Worm (Caenorhabditis elegans) whole organism, early embryonic: ENCODE results near the gene wht-7.

ENCODE experiments used
- B0310.2 ChIP-seq: sonication (generic microtip); optimal IDR thresholded peaks from 2 replicates; lab custom pipeline; 2016; ENCODE audit warnings: mild to moderate bottlenecking, missing genetic modification characterization, missing compliant biosample characterization
- F13C5.2 ChIP-seq: sonication (generic microtip); optimal IDR thresholded peaks from 2 replicates; lab custom pipeline; 2017; ENCODE audit warnings: mild to moderate bottlenecking, missing genetic modification characterization, inconsistent platforms, missing compliant biosample characterization
- aly-1 ChIP-seq: sonication (generic microtip); optimal IDR thresholded peaks from 2 replicates; lab custom pipeline; 2016; ENCODE audit warnings: missing genetic modification characterization, missing compliant biosample characterization
- ama-1 ChIP-seq: fragments of 150-350 bp; optimal IDR thresholded peaks from 2 replicates; lab custom pipeline; 2014
- ceh-13 ChIP-seq: fragments of 200-800 bp; sonication (Bioruptor generic); optimal IDR thresholded peaks from 2 replicates; lab custom pipeline; 2018; ENCODE audit warnings: mild to moderate bottlenecking, missing genetic modification characterization, missing compliant biosample characterization
- ceh-36 ChIP-seq: sonication (generic microtip); optimal IDR thresholded peaks from 2 replicates; lab custom pipeline; 2016; ENCODE audit warnings: missing genetic modification characterization, inconsistent platforms, missing compliant biosample characterization
- ets-7 ChIP-seq: sonication (generic microtip); optimal IDR thresholded peaks from 2 replicates; lab custom pipeline; 2016; ENCODE audit warnings: missing genotype, missing genetic modification characterization, missing compliant biosample characterization
- flt-1 ChIP-seq: fragments of 200-800 bp; sonication (Bioruptor generic); IDR thresholded peaks from 2 replicates; pipeline ENCODE4 v1.3.6; 2022; ENCODE audit warnings: missing genetic modification characterization, missing compliant biosample characterization
- hmbx-1 ChIP-seq: sonication (generic microtip); optimal IDR thresholded peaks from 2 replicates; lab custom pipeline; 2016; ENCODE audit warnings: mild to moderate bottlenecking, missing genetic modification characterization, missing compliant biosample characterization
- hmg-4 ChIP-seq: fragments of 200-800 bp; sonication (Bioruptor generic); optimal IDR thresholded peaks from 2 replicates; lab custom pipeline; 2018; ENCODE audit warnings: mild to moderate bottlenecking, missing genetic modification characterization, missing compliant biosample characterization
- hnd-1 ChIP-seq: sonication (generic microtip); optimal IDR thresholded peaks from 2 replicates; lab custom pipeline; 2016; ENCODE audit warnings: missing genetic modification characterization, missing compliant biosample characterization
- pes-1 ChIP-seq: fragments of 200-800 bp; sonication (Bioruptor generic); IDR thresholded peaks from 2 replicates; pipeline ENCODE4 v1.3.6; 2022; ENCODE audit warnings: missing genetic modification reagents, missing genetic modification characterization, missing compliant biosample characterization
- scrt-1 ChIP-seq: fragments of 200-800 bp; sonication (Bioruptor generic); IDR thresholded peaks from 2 replicates; pipeline ENCODE4 v1.3.6; 2022; ENCODE audit warnings: missing genetic modification characterization, missing compliant biosample characterization
- sea-1 ChIP-seq: fragments of 200-800 bp; sonication (Bioruptor generic); conservative IDR thresholded peaks from 2 replicates; pipeline ENCODE4 v1.3.6; 2022; ENCODE audit warnings: missing genetic modification characterization, missing compliant biosample characterization
- tbx-11 ChIP-seq: fragments of 200-800 bp; sonication (Bioruptor generic); IDR thresholded peaks from 2 replicates; pipeline ENCODE4 v1.3.6; 2022; ENCODE audit warnings: missing genetic modification characterization, missing compliant biosample characterization
- tbx-37 ChIP-seq: fragments of 200-800 bp; sonication (Bioruptor generic); conservative IDR thresholded peaks from 2 replicates; pipeline ENCODE4 v1.3.6; 2022; ENCODE audit warnings: missing genetic modification reagents, missing genetic modification characterization, missing compliant biosample characterization
- tra-4 ChIP-seq: sonication (generic microtip); optimal IDR thresholded peaks from 2 replicates; lab custom pipeline; 2017; ENCODE audit warnings: missing genetic modification characterization, missing compliant biosample characterization

Gene wht-7

DNA sequence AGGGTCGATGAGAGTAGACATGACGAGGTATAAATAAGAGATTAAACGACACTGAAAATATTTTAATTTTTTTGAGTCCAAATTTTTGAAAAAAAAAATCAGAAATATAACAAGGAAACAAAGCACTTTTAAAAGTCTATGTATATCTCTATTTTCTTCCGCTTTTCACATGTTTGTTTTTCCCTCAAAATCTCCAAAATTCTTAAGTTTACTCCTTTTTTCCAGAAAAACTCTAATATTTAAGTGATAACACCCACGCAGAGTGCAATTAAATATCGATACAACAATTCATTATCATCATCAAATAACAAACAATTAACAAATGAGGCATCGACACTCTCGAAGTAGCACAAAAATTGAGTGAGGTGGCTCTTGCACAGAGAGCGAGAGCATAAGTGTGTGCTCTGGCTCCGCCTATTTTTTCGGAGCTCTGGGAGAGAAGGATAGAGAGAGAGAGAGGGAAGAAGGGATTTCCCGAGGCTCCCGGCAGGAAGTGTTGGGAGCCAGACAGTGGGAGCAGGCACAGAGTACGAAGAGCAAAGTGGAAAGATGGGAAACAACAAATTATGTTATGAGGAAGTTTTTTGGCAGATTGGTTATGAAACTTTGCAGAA lies 8.4 kb upstream of the wht-7 start, which contains the start of gene anmt-2:
TSS of gene anmt-2 (minus strand) at position 51 of the 614 bp plus-strand sequence.
- no peak for TF ChIP-seq aly-1 (tag; lab: Kevin White, UChicago)
- no peak for TF ChIP-seq hmg-4 (GFP tag; lab: Kevin White, UChicago)
- TF ChIP-seq hmbx-1 (tag; lab: Kevin White, UChicago), result no peak
- no peak for TF ChIP-seq pes-1
- no peak for TF ChIP-seq hnd-1 (tag; lab: Kevin White, UChicago)
- no peak for TF ChIP-seq ceh-13 (GFP tag; lab: Kevin White, UChicago)
- TF ChIP-seq sea-1 (GFP tag; lab: Robert Waterston, UW), result no peak

DNA sequence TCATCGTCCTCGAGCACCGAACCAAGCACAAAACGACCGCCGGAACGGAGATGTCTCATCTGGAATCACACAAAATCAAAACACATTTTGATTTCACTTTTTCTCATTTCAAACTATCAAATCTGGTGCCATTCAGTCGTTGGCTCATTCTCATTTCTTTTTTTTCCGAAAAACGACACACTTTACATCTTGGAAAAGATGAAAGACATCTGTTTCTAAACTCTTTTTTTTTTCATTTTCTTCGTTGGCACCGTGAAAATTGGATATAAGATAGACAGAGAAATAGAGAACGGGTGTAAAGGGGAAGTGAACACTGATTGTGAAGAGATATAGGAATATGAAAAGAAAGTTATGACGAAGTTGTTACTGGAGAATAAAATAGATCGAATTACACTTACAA lies 6.4 kb upstream of the wht-7 start:
- no peak for TF ChIP-seq ceh-13 (GFP tag; lab: Kevin White, UChicago)
- no peak for TF ChIP-seq pes-1

DNA sequence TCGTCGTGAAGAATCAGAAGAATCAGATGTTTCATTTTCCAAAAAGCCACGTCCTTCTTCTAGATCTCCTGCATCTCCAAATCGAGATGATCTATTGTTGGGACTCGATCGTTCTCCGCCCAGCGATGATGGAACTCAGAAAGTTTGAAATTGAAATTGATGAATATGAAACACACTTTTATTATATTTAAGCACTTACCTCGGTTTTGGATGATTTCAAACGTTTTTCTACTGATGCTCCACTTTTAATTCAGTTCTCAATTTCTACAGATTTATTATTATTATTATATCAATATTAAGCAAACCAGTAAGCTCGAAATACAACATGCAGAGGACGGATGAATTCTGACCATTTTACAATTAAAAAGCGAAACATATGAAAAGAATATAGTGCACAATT lies 5.2 kb upstream of the wht-7 start:
- TF ChIP-seq ceh-13 (GFP tag; lab: Kevin White, UChicago) (no peak), ets-7 (tag; lab: Kevin White, UChicago) (no peak), hnd-1 (tag; lab: Kevin White, UChicago) (no peak), pes-1 (no peak), sea-1 (GFP tag; lab: Robert Waterston, UW) (no peak), B0310.2 (tag; lab: Kevin White, UChicago) (no peak), ceh-36 (tag; lab: Kevin White, UChicago) (no peak), ama-1 (lab: Kevin White, UChicago) (no peak), F13C5.2 (tag; lab: Kevin White, UChicago) (no peak), tra-4 (tag; lab: Kevin White, UChicago) (no peak), aly-1 (tag; lab: Kevin White, UChicago) (no peak), hmg-4 (GFP tag; lab: Kevin White, UChicago) (no peak)

DNA sequence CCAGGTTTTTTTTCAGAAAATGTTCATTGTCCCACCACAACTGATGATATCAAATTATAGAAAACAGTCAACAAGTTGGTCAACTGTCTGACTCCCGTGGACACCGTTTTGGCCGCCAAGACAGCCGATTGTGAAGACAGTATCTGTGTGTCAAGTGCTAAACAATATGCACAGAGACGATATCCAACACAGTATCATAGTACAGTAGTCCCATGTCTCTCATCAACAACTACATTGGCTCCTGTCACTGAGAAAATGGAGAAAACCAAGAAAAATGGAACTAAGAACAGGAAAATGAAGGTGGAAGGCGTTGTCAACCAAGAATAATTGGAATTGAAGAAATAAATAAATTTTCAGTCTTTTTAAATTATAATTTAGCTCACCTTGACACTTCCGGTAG lies 713 bp downstream of the wht-7 start:
- TF ChIP-seq ets-7 (tag; lab: Kevin White, UChicago) (no peak), hmbx-1 (tag; lab: Kevin White, UChicago) (no peak), tbx-11 (GFP tag; lab: Robert Waterston, UW) (no peak), ceh-13 (GFP tag; lab: Kevin White, UChicago) (no peak), tra-4 (tag; lab: Kevin White, UChicago) (no peak), ceh-36 (tag; lab: Kevin White, UChicago) (no peak), sea-1 (GFP tag; lab: Robert Waterston, UW) (no peak), flt-1 (GFP tag; lab: Robert Waterston, UW) (no peak), scrt-1 (GFP tag; lab: Robert Waterston, UW) (no peak), tbx-37 (GFP tag; lab: Robert Waterston, UW) (no peak), ama-1 (lab: Kevin White, UChicago) (no peak), hmg-4 (GFP tag; lab: Kevin White, UChicago) (no peak), F13C5.2 (tag; lab: Kevin White, UChicago) (no peak), hnd-1 (tag; lab: Kevin White, UChicago) (no peak)

DNA sequence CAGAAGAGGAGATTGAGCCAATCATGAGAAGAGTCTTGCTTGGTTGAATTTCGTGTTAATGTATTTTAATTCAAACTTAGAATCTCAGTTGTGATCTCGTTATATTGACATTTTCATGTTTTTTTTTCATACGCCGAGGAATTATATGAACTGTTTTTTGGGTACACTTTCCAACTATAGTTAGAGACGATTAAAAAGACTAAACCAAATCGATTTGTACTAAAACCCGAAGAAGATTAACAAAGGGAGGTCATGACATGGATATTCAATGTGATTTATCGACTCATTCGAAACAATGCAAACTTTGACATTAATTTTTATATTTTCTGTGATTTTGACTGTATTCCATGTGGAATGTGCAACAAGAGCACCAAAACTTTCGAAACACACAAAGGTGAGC lies 1.5 kb downstream of the wht-7 start, which contains the start of gene Y42G9A.2:
TSS of gene Y42G9A.2 (plus strand) at position 284 of the 400 bp plus-strand sequence.
- no peak for TF ChIP-seq B0310.2 (tag; lab: Kevin White, UChicago)
- no peak for TF ChIP-seq flt-1 (GFP tag; lab: Robert Waterston, UW)
- no peak for TF ChIP-seq tra-4 (tag; lab: Kevin White, UChicago)

DNA sequence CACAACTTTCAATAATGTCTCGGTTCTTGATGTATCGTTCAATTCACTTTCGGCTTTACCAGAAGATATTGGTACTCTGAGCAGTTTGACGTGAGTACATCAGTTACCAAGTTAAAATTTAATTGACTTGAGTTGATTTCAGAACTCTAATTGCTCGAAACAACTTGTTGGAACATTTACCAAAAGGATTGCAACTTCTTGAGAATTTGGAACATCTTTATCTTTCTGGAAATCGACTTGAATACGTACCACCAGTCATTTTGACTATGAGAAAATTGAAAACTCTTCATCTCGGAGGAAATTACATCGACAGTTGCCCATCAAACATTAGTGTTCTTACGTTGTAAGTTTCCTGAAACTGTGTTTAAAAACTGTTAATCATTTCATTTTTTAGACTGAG lies 2.6 kb downstream of the wht-7 start:
- TF ChIP-seq flt-1 (GFP tag; lab: Robert Waterston, UW) (no peak), hmg-4 (GFP tag; lab: Kevin White, UChicago) (no peak), scrt-1 (GFP tag; lab: Robert Waterston, UW) (no peak), tra-4 (tag; lab: Kevin White, UChicago) (no peak), ama-1 (lab: Kevin White, UChicago) (no peak), ceh-13 (GFP tag; lab: Kevin White, UChicago) (no peak), tbx-11 (GFP tag; lab: Robert Waterston, UW) (no peak), ets-7 (tag; lab: Kevin White, UChicago) (no peak), ceh-36 (tag; lab: Kevin White, UChicago) (no peak), sea-1 (GFP tag; lab: Robert Waterston, UW) (no peak), tbx-37 (GFP tag; lab: Robert Waterston, UW) (no peak), pes-1 (no peak), B0310.2 (tag; lab: Kevin White, UChicago) (no peak), aly-1 (tag; lab: Kevin White, UChicago) (no peak), hmbx-1 (tag; lab: Kevin White, UChicago) (no peak), F13C5.2 (tag; lab: Kevin White, UChicago) (no peak)

DNA sequence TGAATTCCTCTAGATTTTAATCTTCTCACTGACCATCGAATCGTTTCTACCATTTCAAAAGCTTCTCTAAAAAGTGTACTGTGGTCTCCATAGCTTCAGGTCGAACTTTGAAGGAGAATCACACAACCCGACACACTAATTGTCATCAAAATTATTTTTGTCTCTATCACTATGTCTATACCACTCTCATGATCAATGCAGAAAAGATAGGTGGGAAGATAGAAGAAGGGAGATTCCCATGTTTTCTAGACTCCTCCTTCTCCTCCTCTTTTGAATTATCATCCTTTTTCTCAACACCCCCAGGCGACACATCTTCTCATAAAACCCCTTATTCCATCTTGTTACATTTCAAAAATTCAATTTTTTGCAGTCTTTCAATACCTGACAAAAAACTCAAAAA lies 3.5 kb downstream of the wht-7 start, which contains the start of gene Y42G9A.3:
TSS of gene Y42G9A.3 (plus strand) at position 363 of the 400 bp plus-strand sequence.
- TF ChIP-seq tra-4 (tag; lab: Kevin White, UChicago), result no peak
- no peak for TF ChIP-seq ceh-13 (GFP tag; lab: Kevin White, UChicago)
- TF ChIP-seq hnd-1 (tag; lab: Kevin White, UChicago), result no peak
- TF ChIP-seq F13C5.2 (tag; lab: Kevin White, UChicago), result no peak
- no peak for TF ChIP-seq pes-1
- TF ChIP-seq ets-7 (tag; lab: Kevin White, UChicago), result no peak
- no peak for TF ChIP-seq B0310.2 (tag; lab: Kevin White, UChicago)
- TF ChIP-seq tbx-37 (GFP tag; lab: Robert Waterston, UW), result no peak
- no peak for TF ChIP-seq sea-1 (GFP tag; lab: Robert Waterston, UW)
- no peak for TF ChIP-seq ceh-36 (tag; lab: Kevin White, UChicago)
- no peak for TF ChIP-seq hmbx-1 (tag; lab: Kevin White, UChicago)
- no peak for TF ChIP-seq ama-1 (lab: Kevin White, UChicago)
